Fruit fly (Drosophila melanogaster) whole organism, embryonic: Measurements from ENCODE around the gene CG31515.

Source experiments
- Atf6 ChIP-seq: fragments of 200-800 bp; sonication (Bioruptor generic); IDR thresholded peaks from 2 replicates; pipeline ENCODE4 v1.3.6; 2022; ENCODE audit warnings: missing biosample characterization, missing genetic modification characterization
- CG10209 ChIP-seq: fragments of 200-800 bp; sonication (Bioruptor generic); optimal IDR thresholded peaks from 3 replicates; lab custom pipeline; 2017; ENCODE audit warnings: missing biosample characterization, mild to moderate bottlenecking, missing genetic modification characterization, missing genetic modification reagents
- CG10431 ChIP-seq: fragments of 200-800 bp; sonication (Bioruptor generic); optimal IDR thresholded peaks from 3 replicates; lab custom pipeline; 2018; ENCODE audit warnings: missing biosample characterization, mild to moderate bottlenecking, missing genetic modification characterization
- CG10462 ChIP-seq: fragments of 200-800 bp; sonication (Bioruptor generic); optimal IDR thresholded peaks from 2 replicates; lab custom pipeline; 2016; ENCODE audit warnings: missing biosample characterization, missing genetic modification characterization
- CG10979 ChIP-seq: fragments of 200-800 bp; sonication (Bioruptor generic); optimal IDR thresholded peaks from 2 replicates; lab custom pipeline; 2018; ENCODE audit warnings: missing biosample characterization, mild to moderate bottlenecking, missing genetic modification characterization, moderate library complexity
- CG11695 ChIP-seq: fragments of 200-800 bp; sonication (Bioruptor generic); IDR thresholded peaks from 3 replicates; pipeline ENCODE4 v1.3.6; 2022; ENCODE audit warnings: missing biosample characterization, missing genetic modification characterization
- CG15269 ChIP-seq: fragments of 200-800 bp; sonication (Bioruptor generic); optimal IDR thresholded peaks from 2 replicates; lab custom pipeline; 2018; ENCODE audit warnings: missing biosample characterization, mild to moderate bottlenecking, missing genetic modification characterization, moderate library complexity
- CG15479 ChIP-seq: fragments of 200-800 bp; sonication (Bioruptor generic); optimal IDR thresholded peaks from 3 replicates; lab custom pipeline; 2019; ENCODE audit warnings: missing biosample characterization, mild to moderate bottlenecking, missing genetic modification characterization, moderate library complexity
- CG18011 ChIP-seq: fragments of 200-800 bp; sonication (Bioruptor generic); optimal IDR thresholded peaks from 2 replicates; lab custom pipeline; 2017; ENCODE audit warnings: missing biosample characterization, missing genetic modification characterization, mild to moderate bottlenecking, moderate library complexity, missing genotype
- CG2199 ChIP-seq: fragments of 200-800 bp; sonication (Bioruptor generic); IDR thresholded peaks from 3 replicates; pipeline ENCODE4 v1.3.6; 2022; ENCODE audit warnings: missing biosample characterization, missing genetic modification characterization
- CG2712 ChIP-seq: fragments of 200-800 bp; optimal IDR thresholded peaks from 3 replicates; lab custom pipeline; 2019; ENCODE audit warnings: missing biosample characterization, mild to moderate bottlenecking, missing genetic modification characterization, moderate library complexity
- CG3726 ChIP-seq: fragments of 200-800 bp; sonication (Bioruptor generic); IDR thresholded peaks from 3 replicates; pipeline ENCODE4, ENCODE4 v1.3.6; 2022; ENCODE audit warnings: missing biosample characterization, missing genetic modification characterization
- CG4707 ChIP-seq: fragments of 200-800 bp; sonication (Bioruptor generic); optimal IDR thresholded peaks from 2 replicates; lab custom pipeline; 2018; ENCODE audit warnings: missing biosample characterization, mild to moderate bottlenecking, missing genetic modification characterization, moderate library complexity
- CG5180 ChIP-seq: fragments of 200-800 bp; sonication (Bioruptor generic); optimal IDR thresholded peaks from 3 replicates; lab custom pipeline; 2017; ENCODE audit warnings: missing biosample characterization, missing genetic modification characterization, mild to moderate bottlenecking, moderate library complexity, missing genetic modification reagents
- CG5245 ChIP-seq: fragments of 200-800 bp; sonication (Bioruptor generic); optimal IDR thresholded peaks from 3 replicates; lab custom pipeline; 2016; ENCODE audit warnings: missing biosample characterization, missing genetic modification characterization
- CG6791 ChIP-seq: fragments of 200-800 bp; sonication (Bioruptor generic); IDR thresholded peaks from 3 replicates; pipeline ENCODE4 v1.3.6; 2022; ENCODE audit warnings: missing biosample characterization, missing genetic modification characterization; ENCODE audit not compliant: partially characterized antibody
- CG9932 ChIP-seq: fragments of 200-800 bp; sonication (Bioruptor generic); IDR thresholded peaks from 2 replicates; pipeline ENCODE4 v1.3.6; 2022; ENCODE audit warnings: missing biosample characterization, missing genetic modification characterization
- CoRest ChIP-seq: fragments of 200-800 bp; sonication (Bioruptor generic); optimal IDR thresholded peaks from 3 replicates; lab custom pipeline; 2018; ENCODE audit warnings: missing biosample characterization, mild to moderate bottlenecking, missing genetic modification characterization, moderate library complexity
- D ChIP-seq, 2 experiments: fragments of 200-800 bp in 1 of 2; fragments of >200 bp in 1 of 2; sonication (Bioruptor generic) in 1 of 2; optimal IDR thresholded peaks; 2 replicates in 1 of 2; 3 replicates in 1 of 2; lab custom pipeline; 2017; ENCODE audit warnings: mild to moderate bottlenecking in 1 of 2, missing biosample characterization in 1 of 2, missing genetic modification characterization in 1 of 2, missing genetic modification reagents in 1 of 2
- E2f1 ChIP-seq: fragments of 200-800 bp; sonication (Bioruptor generic); IDR thresholded peaks from 2 replicates; pipeline ENCODE4 v1.3.6; 2022; ENCODE audit warnings: missing biosample characterization, missing genetic modification characterization
- Eip74EF ChIP-seq, 2 experiments: fragments of 200-800 bp in 1 of 2; fragments of >200 bp in 1 of 2; sonication (Bioruptor generic) in 1 of 2; optimal IDR thresholded peaks; 2 replicates each; lab custom pipeline; 2017 to 2019; ENCODE audit warnings: missing biosample characterization in 2 of 2, missing genetic modification characterization in 2 of 2, mild to moderate bottlenecking in 1 of 2, moderate library complexity in 1 of 2
- Lpt ChIP-seq: fragments of >200 bp; optimal IDR thresholded peaks from 2 replicates; lab custom pipeline; 2018; ENCODE audit warnings: missing biosample characterization, missing genetic modification characterization
- NC2β ChIP-seq: fragments of 200-800 bp; sonication (Bioruptor generic); optimal IDR thresholded peaks from 2 replicates; lab custom pipeline; 2016; ENCODE audit warnings: missing biosample characterization, missing genetic modification characterization
- Pdp1 ChIP-seq, 2 experiments: fragments of 200-800 bp; sonication (Bioruptor generic); optimal IDR thresholded peaks; 3 replicates each; lab custom pipeline; 2016; ENCODE audit warnings: missing biosample characterization in 2 of 2, missing genetic modification characterization in 2 of 2, mild to moderate bottlenecking in 1 of 2, moderate library complexity in 1 of 2
- Ptx1 ChIP-seq: fragments of 200-800 bp; sonication (Bioruptor generic); IDR thresholded peaks from 2 replicates; pipeline ENCODE4 v1.3.6; 2022; ENCODE audit warnings: missing biosample characterization, missing genetic modification characterization
- Ravus ChIP-seq: fragments of 200-800 bp; sonication (Bioruptor generic); IDR thresholded peaks from 2 replicates; pipeline ENCODE4 v1.3.6; 2022; ENCODE audit warnings: missing biosample characterization, missing genetic modification characterization
- Sry-β ChIP-seq: fragments of 200-800 bp; sonication (Bioruptor generic); optimal IDR thresholded peaks from 2 replicates; lab custom pipeline; 2018; ENCODE audit warnings: missing biosample characterization, mild to moderate bottlenecking, missing genetic modification characterization, moderate library complexity
- Taf1 ChIP-seq: fragments of 200-800 bp; sonication (Bioruptor generic); IDR thresholded peaks from 2 replicates; pipeline ENCODE4 v1.3.6; 2022; ENCODE audit warnings: missing biosample characterization, missing genetic modification characterization
- Vsx1 ChIP-seq: fragments of 200-800 bp; sonication (Bioruptor generic); optimal IDR thresholded peaks from 2 replicates; lab custom pipeline; 2017; ENCODE audit warnings: missing biosample characterization, mild to moderate bottlenecking, missing genetic modification characterization, missing genetic modification reagents
- Xrp1 ChIP-seq: fragments of 200-800 bp; sonication (Bioruptor generic); IDR thresholded peaks from 2 replicates; pipeline ENCODE4 v1.3.6; 2022; ENCODE audit warnings: missing biosample characterization, missing genetic modification characterization
- cato ChIP-seq: fragments of 200-800 bp; sonication (Bioruptor generic); optimal IDR thresholded peaks from 2 replicates; lab custom pipeline; 2016; ENCODE audit warnings: missing biosample characterization, missing genetic modification characterization, borderline replicate concordance
- chn ChIP-seq: fragments of 200-800 bp; sonication (Bioruptor generic); optimal IDR thresholded peaks from 2 replicates; lab custom pipeline; 2016; ENCODE audit warnings: missing biosample characterization, missing genetic modification characterization
- ci ChIP-seq: fragments of 200-800 bp; sonication (Bioruptor generic); IDR thresholded peaks from 3 replicates; pipeline ENCODE4 v1.3.6; 2022; ENCODE audit warnings: missing biosample characterization, missing genetic modification characterization
- dmrt11E ChIP-seq: fragments of 200-800 bp; sonication (Bioruptor generic); optimal IDR thresholded peaks from 3 replicates; lab custom pipeline; 2018; ENCODE audit warnings: missing biosample characterization, mild to moderate bottlenecking, missing genetic modification characterization, moderate library complexity
- fd96Cb ChIP-seq: fragments of 200-800 bp; sonication (Bioruptor generic); optimal IDR thresholded peaks from 2 replicates; lab custom pipeline; 2018; ENCODE audit warnings: missing biosample characterization, mild to moderate bottlenecking, missing genetic modification characterization, moderate library complexity
- gcm2 ChIP-seq: fragments of 200-800 bp; sonication (Bioruptor generic); optimal IDR thresholded peaks from 2 replicates; lab custom pipeline; 2016; ENCODE audit warnings: missing biosample characterization, missing genetic modification characterization
- gem ChIP-seq: fragments of 200-800 bp; sonication (Bioruptor generic); optimal IDR thresholded peaks from 2 replicates; lab custom pipeline; 2019; ENCODE audit warnings: missing biosample characterization, mild to moderate bottlenecking, missing genetic modification characterization, moderate library complexity
- grau ChIP-seq: fragments of 200-800 bp; optimal IDR thresholded peaks from 3 replicates; lab custom pipeline; 2019; ENCODE audit warnings: missing biosample characterization, mild to moderate bottlenecking, missing genetic modification characterization, moderate library complexity
- gro ChIP-seq: fragments of 200-800 bp; sonication (Bioruptor generic); optimal IDR thresholded peaks from 2 replicates; lab custom pipeline; 2016; ENCODE audit warnings: missing biosample characterization, missing genetic modification characterization
- insv ChIP-seq, 2 experiments: fragments of 200-800 bp; sonication (Bioruptor generic); optimal IDR thresholded peaks; 3 replicates each; lab custom pipeline; 2016 to 2018; ENCODE audit warnings: missing biosample characterization in 2 of 2, missing genetic modification characterization in 2 of 2
- ken ChIP-seq: fragments of 200-800 bp; sonication (Bioruptor generic); IDR thresholded peaks from 3 replicates; pipeline ENCODE4 v1.3.6; 2022; ENCODE audit warnings: missing biosample characterization, missing genetic modification characterization
- lilli ChIP-seq: fragments of 200-800 bp; sonication (Bioruptor generic); optimal IDR thresholded peaks from 3 replicates; lab custom pipeline; 2016; ENCODE audit warnings: missing biosample characterization, missing genetic modification characterization
- lov ChIP-seq, 2 experiments: fragments of 200-800 bp in 1 of 2; fragments of >200 bp in 1 of 2; sonication (Bioruptor generic) in 1 of 2; IDR thresholded peaks in 1 of 2; optimal IDR thresholded peaks in 1 of 2; 2 replicates in 1 of 2; 3 replicates in 1 of 2; pipeline versions ENCODE4 v1.3.6 to Lab custom; 2017 to 2022; ENCODE audit warnings: missing biosample characterization in 1 of 2, missing genetic modification characterization in 1 of 2
- nom ChIP-seq: fragments of 200-800 bp; sonication (Bioruptor generic); optimal IDR thresholded peaks from 2 replicates; lab custom pipeline; 2017; ENCODE audit warnings: missing biosample characterization, missing genetic modification characterization, mild to moderate bottlenecking, moderate library complexity, missing genetic modification reagents
- oc ChIP-seq: fragments of 200-800 bp; sonication (Bioruptor generic); optimal IDR thresholded peaks from 2 replicates; lab custom pipeline; 2018; ENCODE audit warnings: missing biosample characterization, mild to moderate bottlenecking, missing genetic modification characterization, moderate library complexity
- pho ChIP-seq: fragments of 200-800 bp; sonication (Bioruptor generic); optimal IDR thresholded peaks from 2 replicates; lab custom pipeline; 2016; ENCODE audit warnings: missing biosample characterization, missing genetic modification characterization
- row ChIP-seq: fragments of 200-800 bp; sonication (Bioruptor generic); IDR thresholded peaks from 3 replicates; pipeline ENCODE4 v1.3.6; 2022; ENCODE audit warnings: missing biosample characterization, missing genetic modification characterization
- run ChIP-seq: fragments of 200-800 bp; sonication (Bioruptor generic); optimal IDR thresholded peaks from 3 replicates; lab custom pipeline; 2018; ENCODE audit warnings: missing biosample characterization, mild to moderate bottlenecking, missing genetic modification characterization
- zen ChIP-seq: fragments of 200-800 bp; sonication (Bioruptor generic); optimal IDR thresholded peaks from 3 replicates; lab custom pipeline; 2018; ENCODE audit warnings: missing biosample characterization, mild to moderate bottlenecking, missing genetic modification characterization, moderate library complexity

CG31515 gene

DNA sequence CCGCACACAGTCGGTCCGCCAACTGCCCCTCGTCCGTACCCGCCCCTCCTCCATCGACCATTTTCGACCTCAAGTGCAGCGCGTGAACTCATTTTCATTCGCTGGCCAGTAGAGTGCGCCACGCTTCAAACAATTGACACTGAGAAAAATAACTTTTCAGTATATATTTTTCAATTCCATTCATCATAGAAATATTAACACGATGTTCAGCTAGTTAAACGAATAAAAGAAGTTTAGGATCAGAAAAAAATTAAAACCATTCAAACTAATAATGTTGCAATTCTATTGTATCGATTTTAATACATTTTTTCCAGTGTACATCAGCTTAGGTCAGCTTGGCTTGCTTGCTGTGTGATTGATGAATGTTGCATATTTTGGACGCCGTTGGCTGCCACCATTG is 1.8 kb downstream of the CG31515 start (continued):
- TF ChIP-seq E2f1 (GFP tag; lab: Robert Waterston, UW) (no peak), CG11695 (GFP tag; lab: Robert Waterston, UW) (no peak), chn (GFP tag; lab: Kevin White, UChicago) (peak; percentile 17), row (GFP tag; lab: Robert Waterston, UW) (peak; percentile 59), D (optimal IDR thresholded peaks at IDR 0.05; lab: Kevin White, UChicago) (no peak), D (GFP tag; optimal IDR thresholded peaks at IDR 0.05; lab: Kevin White, UChicago) (no peak), CG10209 (GFP tag; lab: Kevin White, UChicago) (peak; percentile 24), ci (GFP tag; lab: Robert Waterston, UW) (peak; percentile 73), Sry-β (GFP tag; lab: Kevin White, UChicago) (no peak), run (tag; lab: Kevin White, UChicago) (no peak), CoRest (peak; percentile 40), pho (GFP tag; lab: Kevin White, UChicago) (no peak), CG2712 (peak; percentile 51), CG2199 (GFP tag; lab: Robert Waterston, UW) (no peak), CG5180 (GFP tag; lab: Kevin White, UChicago) (peak; percentile 7), CG6791 (GFP tag; lab: Robert Waterston, UW) (no peak), nom (GFP tag; lab: Kevin White, UChicago) (no peak), grau (tag; lab: Kevin White, UChicago) (peak; percentile 45), NC2β (GFP tag; lab: Kevin White, UChicago) (no peak), CG10431 (no peak), CG10979 (tag; lab: Kevin White, UChicago) (peak; percentile 70), CG10462 (GFP tag; lab: Kevin White, UChicago) (no peak), Ptx1 (peak; percentile 26; the same call in 1 of the 2 replicates), Taf1 (GFP tag; lab: Robert Waterston, UW) (no peak), lov (optimal IDR thresholded peaks at IDR 0.05; lab: Kevin White, UChicago) (no peak), lov (GFP tag; IDR thresholded peaks at IDR 0.05; lab: Robert Waterston, UW) (no peak), CG4707 (GFP tag; lab: Kevin White, UChicago) (no peak), CG5245 (GFP tag; lab: Kevin White, UChicago) (no peak), CG18011 (GFP tag; lab: Kevin White, UChicago) (no peak), insv (GFP tag; optimal IDR thresholded peaks at IDR 0.05; lab: Kevin White, UChicago) (no peak), gcm2 (no peak), Atf6 (GFP tag; lab: Robert Waterston, UW) (no peak), Lpt (GFP tag; lab: Kevin White, UChicago) (no peak), lilli (GFP tag; lab: Kevin White, UChicago) (no peak), dmrt11E (peak; percentile 53), gem (tag; lab: Kevin White, UChicago) (peak; percentile 79), fd96Cb (tag; lab: Kevin White, UChicago) (peak; percentile 61), oc (tag; lab: Kevin White, UChicago) (peak; percentile 73), Ravus (no peak), Pdp1 (GFP tag; optimal IDR thresholded peaks at IDR 0.05; lab: Kevin White, UChicago) (no peak), zen (tag; lab: Kevin White, UChicago) (peak; percentile 57), gro (GFP tag; lab: Kevin White, UChicago) (no peak), CG3726 (GFP tag; lab: Robert Waterston, UW) (no peak), Xrp1 (GFP tag; lab: Robert Waterston, UW) (peak; percentile 40; the same call in 1 of the 2 replicates), CG15479 (GFP tag; lab: Kevin White, UChicago) (no peak), CG15269 (tag; lab: Kevin White, UChicago) (peak; percentile 42), ken (GFP tag; lab: Robert Waterston, UW) (peak; percentile 61; the same call in 2 of the 3 replicates), Vsx1 (GFP tag; lab: Kevin White, UChicago) (no peak), cato (GFP tag; lab: Kevin White, UChicago) (peak; percentile 35), CG9932 (GFP tag; lab: Robert Waterston, UW) (no peak), Eip74EF (GFP tag; optimal IDR thresholded peaks at IDR 0.05; lab: Kevin White, UChicago) (peak in 1 of 2 experiments; percentile 39)
